Worm (Caenorhabditis elegans): ENCODE data around the gene T05A7.6.

T05A7.6 gene

ce11 chrII:4655834-4656233, 15.8 kb downstream of the T05A7.6 start, which contains the start of gene fut-6:
TSS of gene fut-6 (minus strand) at chrII:4655934.
- TF ChIP-seq gei-17 (GFP tag; optimal IDR thresholded peaks at IDR 0.05) (no peak), cebp-2 (GFP tag; IDR thresholded peaks at IDR 0.05) (no peak), dpff-1 (tag; optimal IDR thresholded peaks at IDR 0.05) (no peak), dpl-1 (GFP tag; optimal IDR thresholded peaks at IDR 0.05) (no peak), ceh-91 (GFP tag; IDR thresholded peaks at IDR 0.05) (no peak), lir-1 (GFP tag; conservative IDR thresholded peaks at IDR 0.05) (no peak), ceh-79 (tag; optimal IDR thresholded peaks at IDR 0.05) (no peak), snpc-3.4 (tag; optimal IDR thresholded peaks at IDR 0.05) (no peak), let-526 (GFP tag; IDR thresholded peaks at IDR 0.05) (no peak), ceh-100 (GFP tag; IDR thresholded peaks at IDR 0.05) (no peak), ama-1 (optimal IDR thresholded peaks at IDR 0.05) (no peak), ama-1 (GFP tag; optimal IDR thresholded peaks at IDR 0.05) (no peak), B0035.1 (tag; optimal IDR thresholded peaks at IDR 0.05) (no peak), T07F8.4 (tag; optimal IDR thresholded peaks at IDR 0.05) (no peak), xnd-1 (tag; optimal IDR thresholded peaks at IDR 0.05) (no peak)

- no peak for TF ChIP-seq C06A6.2 (GFP tag; conservative IDR thresholded peaks at IDR 0.05)
- no peak for TF ChIP-seq ekl-4 (GFP tag; IDR thresholded peaks at IDR 0.05)
- no peak for TF ChIP-seq let-607 (tag; optimal IDR thresholded peaks at IDR 0.05)
- TF ChIP-seq snpc-4 (GFP tag; optimal IDR thresholded peaks at IDR 0.05) = no peak
- TF ChIP-seq snpc-4 (tag; optimal IDR thresholded peaks at IDR 0.05) = no peak
- no peak for TF ChIP-seq F37B4.10 (GFP tag; IDR thresholded peaks at IDR 0.05)
Observed at ce11 chrII:4650072-4650471, 21.5 kb downstream of the T05A7.6 start.

ce11 chrII:4648785-4649184, 22.8 kb downstream of the T05A7.6 start, which contains the start of gene lgc-27:
TSS of gene lgc-27 (plus strand) at chrII:4649085.
- TF ChIP-seq ztf-6 (GFP tag; IDR thresholded peaks at IDR 0.05) (no peak), snpc-1.1 (tag; optimal IDR thresholded peaks at IDR 0.05; ENCODE audit: insufficient read depth) (no peak), lag-1 (GFP tag; IDR thresholded peaks at IDR 0.05) (no peak), rec-8 (tag; optimal IDR thresholded peaks at IDR 0.05) (no peak), F55B11.4 (tag; optimal IDR thresholded peaks at IDR 0.05; ENCODE audit: borderline replicate concordance, insufficient read depth) (no peak), Y53F4B.3 (GFP tag; IDR thresholded peaks at IDR 0.05) (no peak), dpff-1 (tag; optimal IDR thresholded peaks at IDR 0.05) (no peak), madf-3 (GFP tag; IDR thresholded peaks at IDR 0.05) (0 out of 2 replicates have a peak, but pooled peaks have one; percentile 8)

- TF ChIP-seq ceh-58 (GFP tag; IDR thresholded peaks at IDR 0.05) (no peak), snpc-1.1 (tag; optimal IDR thresholded peaks at IDR 0.05; ENCODE audit: insufficient read depth) (no peak), lin-35 (GFP tag; optimal IDR thresholded peaks at IDR 0.05) (no peak), F49E8.2 (tag; optimal IDR thresholded peaks at IDR 0.05; ENCODE audit: insufficient read depth) (no peak), lsy-27 (tag; optimal IDR thresholded peaks at IDR 0.05; ENCODE audit: borderline replicate concordance, insufficient read depth) (no peak), snpc-1.3 (tag; optimal IDR thresholded peaks at IDR 0.05; ENCODE audit: insufficient read depth) (no peak), D2030.7 (GFP tag; IDR thresholded peaks at IDR 0.05) (no peak), lin-54 (GFP tag; optimal IDR thresholded peaks at IDR 0.05) (no peak), attf-5 (GFP tag; optimal IDR thresholded peaks at IDR 0.05) (no peak), nhr-80 (tag; optimal IDR thresholded peaks at IDR 0.05) (no peak), lin-40 (tag; optimal IDR thresholded peaks at IDR 0.05) (no peak), lsl-1 (GFP tag; optimal IDR thresholded peaks at IDR 0.05) (no peak), K12H6.12 (tag; optimal IDR thresholded peaks at IDR 0.05) (no peak), sdz-38 (tag; optimal IDR thresholded peaks at IDR 0.05) (no peak), nfya-2 (GFP tag; IDR thresholded peaks at IDR 0.05) (no peak), ama-1 (optimal IDR thresholded peaks at IDR 0.05) (no peak), ama-1 (GFP tag; optimal IDR thresholded peaks at IDR 0.05) (no peak), dpl-1 (GFP tag; optimal IDR thresholded peaks at IDR 0.05) (no peak), attf-6 (GFP tag; IDR thresholded peaks at IDR 0.05) (no peak), aptf-3 (GFP tag; IDR thresholded peaks at IDR 0.05) (no peak)
Observed at ce11 chrII:4640748-4641147, 30.8 kb downstream of the T05A7.6 start.

Measured in whole organism, young adult.